Fruit fly (Drosophila melanogaster): ENCODE data around the gene b.

dm6 chr2L:13837579-13837978 is 16.5 kb downstream of the b start:
- TF ChIP-seq Myc (optimal IDR thresholded peaks at IDR 0.05) (no peak), Sin3A (optimal IDR thresholded peaks at IDR 0.05) (no peak)

Measured in Kc167 (cell line).